Worm (Caenorhabditis elegans) whole organism, early embryonic: ENCODE data around the gene spe-6.

Source experiments
- F13C5.2 ChIP-seq: sonication (generic microtip); optimal IDR thresholded peaks from 2 replicates; lab custom pipeline; 2017; ENCODE audit warnings: mild to moderate bottlenecking, missing genetic modification characterization, inconsistent platforms, missing compliant biosample characterization
- aly-1 ChIP-seq: sonication (generic microtip); optimal IDR thresholded peaks from 2 replicates; lab custom pipeline; 2016; ENCODE audit warnings: missing genetic modification characterization, missing compliant biosample characterization
- ama-1 ChIP-seq: fragments of 150-350 bp; optimal IDR thresholded peaks from 2 replicates; lab custom pipeline; 2014
- ceh-13 ChIP-seq: fragments of 200-800 bp; sonication (Bioruptor generic); optimal IDR thresholded peaks from 2 replicates; lab custom pipeline; 2018; ENCODE audit warnings: mild to moderate bottlenecking, missing genetic modification characterization, missing compliant biosample characterization
- ets-7 ChIP-seq: sonication (generic microtip); optimal IDR thresholded peaks from 2 replicates; lab custom pipeline; 2016; ENCODE audit warnings: missing genotype, missing genetic modification characterization, missing compliant biosample characterization
- hmbx-1 ChIP-seq: sonication (generic microtip); optimal IDR thresholded peaks from 2 replicates; lab custom pipeline; 2016; ENCODE audit warnings: mild to moderate bottlenecking, missing genetic modification characterization, missing compliant biosample characterization
- tbx-11 ChIP-seq: fragments of 200-800 bp; sonication (Bioruptor generic); IDR thresholded peaks from 2 replicates; pipeline ENCODE4 v1.3.6; 2022; ENCODE audit warnings: missing genetic modification characterization, missing compliant biosample characterization
- tbx-37 ChIP-seq: fragments of 200-800 bp; sonication (Bioruptor generic); conservative IDR thresholded peaks from 2 replicates; pipeline ENCODE4 v1.3.6; 2022; ENCODE audit warnings: missing genetic modification reagents, missing genetic modification characterization, missing compliant biosample characterization
- tra-4 ChIP-seq: sonication (generic microtip); optimal IDR thresholded peaks from 2 replicates; lab custom pipeline; 2017; ENCODE audit warnings: missing genetic modification characterization, missing compliant biosample characterization

DNA sequence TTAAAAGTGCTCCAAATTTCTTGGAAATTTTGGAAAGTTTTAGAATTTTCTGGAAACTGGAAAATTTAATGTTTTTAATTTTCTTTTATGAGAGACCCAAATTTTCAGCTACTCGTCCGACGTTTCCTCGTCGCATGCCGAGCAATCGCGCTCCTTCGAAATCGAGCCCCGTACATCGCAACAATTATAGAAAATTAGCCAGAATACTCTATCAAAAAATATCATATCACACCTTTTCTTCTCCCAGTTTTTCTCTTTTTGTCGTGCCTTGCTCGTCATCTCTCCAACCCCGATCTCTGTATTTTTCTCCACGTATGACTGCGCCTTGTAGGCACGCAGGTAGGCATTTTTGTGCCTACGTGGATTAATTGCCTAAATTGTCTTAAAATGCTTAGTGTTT, 43.0 kb upstream of the spe-6 start:
- TF ChIP-seq ceh-13 (GFP tag; lab: Kevin White, UChicago): no peak
- TF ChIP-seq hmbx-1 (tag; lab: Kevin White, UChicago): no peak
- TF ChIP-seq aly-1 (tag; lab: Kevin White, UChicago): no peak
- no peak for TF ChIP-seq ama-1
- TF ChIP-seq tra-4 (tag; lab: Kevin White, UChicago): no peak
- TF ChIP-seq tbx-37: no peak
- TF ChIP-seq ets-7 (tag; lab: Kevin White, UChicago): no peak
- no peak for TF ChIP-seq tbx-11 (GFP tag; lab: Robert Waterston, UW)
- TF ChIP-seq F13C5.2 (tag; lab: Kevin White, UChicago): no peak
